Fruit fly (Drosophila melanogaster) whole organism, embryonic: ENCODE data around the gene CG10035.

ENCODE experiments used
- Atf-2 ChIP-seq: fragments of 200-800 bp; sonication (Bioruptor generic); optimal IDR thresholded peaks from 2 replicates; lab custom pipeline; 2016; ENCODE audit warnings: missing biosample characterization, missing genetic modification characterization
- Atf3 ChIP-seq: fragments of 200-800 bp; sonication (Bioruptor generic); optimal IDR thresholded peaks from 3 replicates; lab custom pipeline; 2016; ENCODE audit warnings: missing biosample characterization, missing genetic modification characterization
- Bteb2 ChIP-seq: fragments of 200-800 bp; sonication (Bioruptor generic); optimal IDR thresholded peaks from 2 replicates; lab custom pipeline; 2016; ENCODE audit warnings: missing biosample characterization, missing genetic modification characterization
- CG12659 ChIP-seq: fragments of 200-800 bp; sonication (Bioruptor generic); optimal IDR thresholded peaks from 3 replicates; lab custom pipeline; 2017; ENCODE audit warnings: mild to moderate bottlenecking, missing biosample characterization, missing genetic modification reagents, missing genetic modification characterization
- CG13287 ChIP-seq: fragments of 200-800 bp; sonication (Bioruptor generic); IDR thresholded peaks from 2 replicates; pipeline ENCODE4 v1.3.6; 2022; ENCODE audit warnings: missing biosample characterization, missing genetic modification characterization; ENCODE audit not compliant: partially characterized antibody
- CG16779 ChIP-seq: fragments of 200-800 bp; sonication (Bioruptor generic); IDR thresholded peaks from 2 replicates; pipeline ENCODE4 v1.3.6; 2022; ENCODE audit warnings: missing biosample characterization, missing genetic modification characterization
- CG17829 ChIP-seq: fragments of 200-800 bp; optimal IDR thresholded peaks from 2 replicates; lab custom pipeline; 2019; ENCODE audit warnings: missing biosample characterization, mild to moderate bottlenecking, missing genetic modification characterization, moderate library complexity
- CG18764 ChIP-seq: fragments of 200-800 bp; sonication (Bioruptor generic); optimal IDR thresholded peaks from 3 replicates; lab custom pipeline; 2016; ENCODE audit warnings: missing biosample characterization, missing genetic modification characterization
- CG2120 ChIP-seq: fragments of 200-800 bp; sonication (Bioruptor generic); optimal IDR thresholded peaks from 3 replicates; lab custom pipeline; 2016; ENCODE audit warnings: missing biosample characterization, missing genetic modification characterization
- CG2712 ChIP-seq: fragments of 200-800 bp; optimal IDR thresholded peaks from 3 replicates; lab custom pipeline; 2019; ENCODE audit warnings: missing biosample characterization, mild to moderate bottlenecking, missing genetic modification characterization, moderate library complexity
- CG3407 ChIP-seq: fragments of 200-800 bp; sonication (Bioruptor generic); optimal IDR thresholded peaks from 2 replicates; lab custom pipeline; 2018; ENCODE audit warnings: missing biosample characterization, mild to moderate bottlenecking, missing genetic modification characterization
- CG34224 ChIP-seq: fragments of 200-800 bp; sonication (Bioruptor generic); IDR thresholded peaks from 3 replicates; pipeline ENCODE4 v1.3.6; 2022; ENCODE audit warnings: missing biosample characterization, missing genetic modification characterization; ENCODE audit not compliant: partially characterized antibody
- CG3995 ChIP-seq: fragments of 200-800 bp; sonication (Bioruptor generic); optimal IDR thresholded peaks from 3 replicates; lab custom pipeline; 2016; ENCODE audit warnings: missing biosample characterization, missing genetic modification characterization
- CG4282 ChIP-seq: fragments of 200-800 bp; sonication (Bioruptor generic); optimal IDR thresholded peaks from 2 replicates; lab custom pipeline; 2016; ENCODE audit warnings: missing biosample characterization, missing genetic modification characterization
- CG4707 ChIP-seq: fragments of 200-800 bp; sonication (Bioruptor generic); optimal IDR thresholded peaks from 2 replicates; lab custom pipeline; 2018; ENCODE audit warnings: missing biosample characterization, mild to moderate bottlenecking, missing genetic modification characterization, moderate library complexity
- CG7745 ChIP-seq: fragments of 200-800 bp; sonication (Bioruptor generic); optimal IDR thresholded peaks from 2 replicates; lab custom pipeline; 2018; ENCODE audit warnings: missing biosample characterization, mild to moderate bottlenecking, missing genetic modification characterization, moderate library complexity
- CG9932 ChIP-seq: fragments of 200-800 bp; sonication (Bioruptor generic); IDR thresholded peaks from 2 replicates; pipeline ENCODE4 v1.3.6; 2022; ENCODE audit warnings: missing biosample characterization, missing genetic modification characterization
- CTCF ChIP-seq: fragments of 200-800 bp; sonication (Bioruptor generic); optimal IDR thresholded peaks from 2 replicates; lab custom pipeline; 2017; ENCODE audit warnings: missing biosample characterization, mild to moderate bottlenecking, missing genetic modification characterization, moderate library complexity
- Dbx ChIP-seq: fragments of 200-800 bp; sonication (Bioruptor generic); IDR thresholded peaks from 3 replicates; pipeline ENCODE4 v1.3.6; 2022; ENCODE audit warnings: missing biosample characterization, missing genetic modification characterization
- Dp ChIP-seq: fragments of 200-800 bp; sonication (Bioruptor generic); optimal IDR thresholded peaks from 2 replicates; lab custom pipeline; 2018; ENCODE audit warnings: missing biosample characterization, mild to moderate bottlenecking, missing genetic modification characterization, moderate library complexity
- HHEX ChIP-seq: fragments of 200-800 bp; sonication (Bioruptor generic); optimal IDR thresholded peaks from 3 replicates; lab custom pipeline; 2017; ENCODE audit warnings: missing biosample characterization, mild to moderate bottlenecking, missing genetic modification characterization, missing genetic modification reagents
- HLH4C ChIP-seq: fragments of 200-800 bp; sonication (Bioruptor generic); IDR thresholded peaks from 3 replicates; pipeline ENCODE4 v1.3.6; 2022; ENCODE audit warnings: missing biosample characterization, missing genetic modification characterization; ENCODE audit not compliant: partially characterized antibody
- HLHmδ ChIP-seq: fragments of 200-800 bp; sonication (Bioruptor generic); optimal IDR thresholded peaks from 2 replicates; lab custom pipeline; 2018; ENCODE audit warnings: missing biosample characterization, mild to moderate bottlenecking, missing genetic modification characterization, moderate library complexity
- Hr51 ChIP-seq, 2 experiments: fragments of 200-800 bp; sonication (Bioruptor generic); optimal IDR thresholded peaks; 2 replicates in 1 of 2; 3 replicates in 1 of 2; lab custom pipeline; 2016 to 2018; ENCODE audit warnings: missing biosample characterization in 2 of 2, missing genetic modification characterization in 2 of 2, mild to moderate bottlenecking in 1 of 2, moderate library complexity in 1 of 2
- Myb ChIP-seq: fragments of 200-800 bp; sonication (Bioruptor generic); optimal IDR thresholded peaks from 2 replicates; lab custom pipeline; 2016; ENCODE audit warnings: missing biosample characterization, missing genetic modification characterization
- Neu2 ChIP-seq: fragments of 200-800 bp; sonication (Bioruptor generic); optimal IDR thresholded peaks from 3 replicates; lab custom pipeline; 2016; ENCODE audit warnings: missing biosample characterization, missing genetic modification characterization, borderline replicate concordance
- Side ChIP-seq: fragments of 200-800 bp; sonication (Bioruptor generic); optimal IDR thresholded peaks from 2 replicates; lab custom pipeline; 2016; ENCODE audit warnings: missing biosample characterization, missing genetic modification characterization
- Sry-β ChIP-seq: fragments of 200-800 bp; sonication (Bioruptor generic); optimal IDR thresholded peaks from 2 replicates; lab custom pipeline; 2018; ENCODE audit warnings: missing biosample characterization, mild to moderate bottlenecking, missing genetic modification characterization, moderate library complexity
- Trl ChIP-seq, 3 experiments: fragments of >200 bp in 2 of 3; fragments of 200-800 bp in 1 of 3; sonication (Bioruptor generic) in 1 of 3; optimal IDR thresholded peaks; 2 replicates in 1 of 3; 3 replicates in 2 of 3; lab custom pipeline; 2016 to 2017; ENCODE audit warnings: missing biosample characterization in 1 of 3, missing genetic modification characterization in 1 of 3
- YL-1 ChIP-seq: fragments of 200-800 bp; sonication (Bioruptor generic); optimal IDR thresholded peaks from 3 replicates; lab custom pipeline; 2017; ENCODE audit warnings: missing biosample characterization, mild to moderate bottlenecking, missing genetic modification characterization
- ase ChIP-seq: fragments of 200-800 bp; sonication (Bioruptor generic); IDR thresholded peaks from 3 replicates; pipeline ENCODE4 v1.3.6; 2022; ENCODE audit warnings: missing biosample characterization, missing genetic modification characterization
- bbx ChIP-seq: fragments of 200-800 bp; sonication (Bioruptor generic); IDR thresholded peaks from 2 replicates; pipeline ENCODE4 v1.3.6; 2022; ENCODE audit warnings: missing biosample characterization, missing genetic modification characterization; ENCODE audit not compliant: partially characterized antibody
- bsh ChIP-seq, 2 experiments: fragments of 200-800 bp; sonication (Bioruptor generic); optimal IDR thresholded peaks; 2 replicates each; lab custom pipeline; 2017 to 2018; ENCODE audit warnings: mild to moderate bottlenecking in 2 of 2, missing biosample characterization in 2 of 2, missing genetic modification characterization in 2 of 2, moderate library complexity in 1 of 2
- btn ChIP-seq: fragments of 200-800 bp; sonication (Bioruptor generic); optimal IDR thresholded peaks from 2 replicates; lab custom pipeline; 2016; ENCODE audit warnings: missing biosample characterization, missing genetic modification characterization
- cato ChIP-seq: fragments of 200-800 bp; sonication (Bioruptor generic); optimal IDR thresholded peaks from 2 replicates; lab custom pipeline; 2016; ENCODE audit warnings: missing biosample characterization, missing genetic modification characterization, borderline replicate concordance
- ci ChIP-seq: fragments of 200-800 bp; sonication (Bioruptor generic); IDR thresholded peaks from 3 replicates; pipeline ENCODE4 v1.3.6; 2022; ENCODE audit warnings: missing biosample characterization, missing genetic modification characterization
- croc ChIP-seq: fragments of 200-800 bp; sonication (Bioruptor generic); conservative IDR thresholded peaks from 3 replicates; pipeline ENCODE4 v1.3.6; 2022; ENCODE audit warnings: missing biosample characterization, missing genetic modification characterization
- fru ChIP-seq: fragments of >200 bp; optimal IDR thresholded peaks from 2 replicates; lab custom pipeline; 2017
- gcm2 ChIP-seq: fragments of 200-800 bp; sonication (Bioruptor generic); optimal IDR thresholded peaks from 2 replicates; lab custom pipeline; 2016; ENCODE audit warnings: missing biosample characterization, missing genetic modification characterization
- hkb ChIP-seq, 2 experiments: fragments of 200-800 bp in 1 of 2; fragments of >200 bp in 1 of 2; sonication (Bioruptor generic) in 1 of 2; IDR thresholded peaks in 1 of 2; optimal IDR thresholded peaks in 1 of 2; 2 replicates each; pipeline versions ENCODE4 v1.3.6 to Lab custom; 2017 to 2022; ENCODE audit warnings: missing biosample characterization in 1 of 2, missing genetic modification characterization in 1 of 2
- kah ChIP-seq: fragments of 200-800 bp; sonication (Bioruptor generic); optimal IDR thresholded peaks from 2 replicates; lab custom pipeline; 2018; ENCODE audit warnings: missing biosample characterization, mild to moderate bottlenecking, missing genetic modification characterization
- kay ChIP-seq: fragments of 200-800 bp; sonication (Bioruptor generic); optimal IDR thresholded peaks from 2 replicates; lab custom pipeline; 2016; ENCODE audit warnings: missing biosample characterization, missing genetic modification characterization
- lbe ChIP-seq: fragments of 200-800 bp; sonication (Bioruptor generic); optimal IDR thresholded peaks from 2 replicates; lab custom pipeline; 2016; ENCODE audit warnings: missing biosample characterization, mild to moderate bottlenecking, missing genetic modification characterization
- maf-S ChIP-seq: fragments of 200-800 bp; sonication (Bioruptor generic); optimal IDR thresholded peaks from 2 replicates; lab custom pipeline; 2016; ENCODE audit warnings: missing biosample characterization, missing genetic modification characterization
- otp ChIP-seq: fragments of 200-800 bp; sonication (Bioruptor generic); IDR thresholded peaks from 3 replicates; pipeline ENCODE4, ENCODE4 v1.3.6; 2022; ENCODE audit warnings: missing biosample characterization, missing genetic modification characterization
- salm ChIP-seq: fragments of 200-800 bp; sonication (Bioruptor generic); optimal IDR thresholded peaks from 2 replicates; lab custom pipeline; 2018; ENCODE audit warnings: missing biosample characterization, mild to moderate bottlenecking, missing genetic modification characterization
- sim ChIP-seq: fragments of 200-800 bp; sonication (Bioruptor generic); IDR thresholded peaks from 2 replicates; pipeline ENCODE4 v1.3.6; 2022; ENCODE audit warnings: missing biosample characterization, missing genetic modification characterization
- sug ChIP-seq: fragments of 200-800 bp; optimal IDR thresholded peaks from 2 replicates; lab custom pipeline; 2019; ENCODE audit warnings: missing biosample characterization, mild to moderate bottlenecking, missing genetic modification characterization, moderate library complexity
- tin ChIP-seq: fragments of 200-800 bp; sonication (Bioruptor generic); optimal IDR thresholded peaks from 3 replicates; lab custom pipeline; 2016; ENCODE audit warnings: missing biosample characterization, missing genetic modification characterization
- zen ChIP-seq: fragments of 200-800 bp; sonication (Bioruptor generic); optimal IDR thresholded peaks from 3 replicates; lab custom pipeline; 2018; ENCODE audit warnings: missing biosample characterization, mild to moderate bottlenecking, missing genetic modification characterization, moderate library complexity

The CG10035 gene

DNA sequence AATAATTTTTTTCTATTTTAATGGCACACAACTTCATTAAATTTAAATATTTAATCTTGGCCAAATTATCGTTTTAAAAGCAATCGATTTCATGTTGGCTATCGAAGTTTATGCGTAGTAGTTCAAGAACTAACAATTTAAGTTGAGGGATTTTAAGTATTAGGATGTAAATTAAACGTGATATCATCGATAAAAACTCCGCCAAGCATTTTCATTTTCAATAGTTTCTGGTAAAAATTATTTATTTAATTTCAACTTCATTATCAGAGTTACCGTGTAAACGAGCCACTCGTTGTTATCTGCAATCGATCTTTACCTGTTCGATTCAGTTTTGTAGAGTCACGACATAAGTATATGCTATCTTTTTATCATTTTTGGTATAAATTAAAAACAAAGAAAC is 20.4 kb upstream of the CG10035 start (continued):
- TF ChIP-seq bsh (GFP tag; optimal IDR thresholded peaks at IDR 0.05; lab: Kevin White, UChicago), result peak; percentile 79 to 99
- TF ChIP-seq salm (tag; lab: Kevin White, UChicago), result peak; percentile 98
- TF ChIP-seq ci (GFP tag; lab: Robert Waterston, UW), result peak; percentile 99
- no peak for TF ChIP-seq bbx (GFP tag; lab: Robert Waterston, UW)
- TF ChIP-seq Atf3, result peak; percentile 92
- TF ChIP-seq kay (GFP tag; lab: Kevin White, UChicago), result peak; percentile 89
- peak; percentile 97 for TF ChIP-seq CG12659
- TF ChIP-seq CG3407 (GFP tag; lab: Kevin White, UChicago), result peak; percentile 95
- no peak for TF ChIP-seq Trl (optimal IDR thresholded peaks at IDR 0.05; lab: Kevin White, UChicago)
- TF ChIP-seq Trl (GFP tag; optimal IDR thresholded peaks at IDR 0.05; lab: Kevin White, UChicago), result peak; percentile 95
- TF ChIP-seq CTCF (GFP tag; lab: Kevin White, UChicago), result peak; percentile 70
- peak; percentile 94 for TF ChIP-seq CG18764 (GFP tag; lab: Kevin White, UChicago)
- TF ChIP-seq lbe (GFP tag; lab: Kevin White, UChicago), result peak; percentile 97
- TF ChIP-seq Hr51 (GFP tag; optimal IDR thresholded peaks at IDR 0.05; lab: Kevin White, UChicago), result peak; percentile 92 to 99
- peak; percentile 98 for TF ChIP-seq HHEX (GFP tag; lab: Kevin White, UChicago)
- TF ChIP-seq CG34224 (GFP tag; lab: Robert Waterston, UW), result peak; percentile 55; the same call in 1 of the 3 replicates
- peak; percentile 95 for TF ChIP-seq otp (GFP tag; lab: Robert Waterston, UW)
- TF ChIP-seq fru (lab: Kevin White, UChicago), result no peak
- TF ChIP-seq Sry-β (GFP tag; lab: Kevin White, UChicago), result peak; percentile 74
- peak; percentile 94 for TF ChIP-seq CG4707
- TF ChIP-seq CG7745 (tag; lab: Kevin White, UChicago), result peak; percentile 92
- peak; percentile 100 for TF ChIP-seq zen (tag; lab: Kevin White, UChicago)
- TF ChIP-seq btn, result peak; percentile 98
- no peak; the same call in 1 of the 2 replicates for TF ChIP-seq CG9932 (GFP tag; lab: Robert Waterston, UW)
- peak; percentile 86 for TF ChIP-seq Neu2 (GFP tag; lab: Kevin White, UChicago)
- TF ChIP-seq YL-1 (GFP tag; lab: Kevin White, UChicago), result peak; percentile 91
- peak; percentile 96 for TF ChIP-seq Bteb2
- TF ChIP-seq cato, result peak; percentile 94
- peak; percentile 94 for TF ChIP-seq maf-S
- peak; percentile 90 for TF ChIP-seq Atf-2 (GFP tag; lab: Kevin White, UChicago)
- TF ChIP-seq hkb (optimal IDR thresholded peaks at IDR 0.05; lab: Kevin White, UChicago), result no peak
- TF ChIP-seq hkb (GFP tag; IDR thresholded peaks at IDR 0.05; lab: Robert Waterston, UW), result peak; percentile 99
- peak; percentile 91 for TF ChIP-seq croc (GFP tag; lab: Robert Waterston, UW)
- TF ChIP-seq HLHmδ (GFP tag; lab: Kevin White, UChicago), result no peak
- TF ChIP-seq sim (GFP tag; lab: Robert Waterston, UW), result peak; percentile 98
- peak; percentile 97 for TF ChIP-seq sug (tag; lab: Kevin White, UChicago)
- TF ChIP-seq HLH4C (GFP tag; lab: Robert Waterston, UW), result 0 out of 3 replicates have a peak, but pooled peaks have one; percentile 40
- TF ChIP-seq gcm2, result peak; percentile 92
- peak; percentile 76 for TF ChIP-seq CG4282 (GFP tag; lab: Kevin White, UChicago)
- peak; percentile 89 for TF ChIP-seq CG3995 (GFP tag; lab: Kevin White, UChicago)
- peak; percentile 70 for TF ChIP-seq Myb (GFP tag; lab: Kevin White, UChicago)
- TF ChIP-seq CG13287 (GFP tag; lab: Robert Waterston, UW), result peak; percentile 71; the same call in 1 of the 2 replicates
- peak; percentile 100 for TF ChIP-seq tin
- TF ChIP-seq kah (GFP tag; lab: Kevin White, UChicago), result peak; percentile 97
- peak; percentile 99 for TF ChIP-seq CG17829 (tag; lab: Kevin White, UChicago)
- TF ChIP-seq Dbx, result peak; percentile 99
- peak; percentile 92 for TF ChIP-seq Side
- TF ChIP-seq Dp (GFP tag; lab: Kevin White, UChicago), result peak; percentile 47
- peak; percentile 92 for TF ChIP-seq CG16779 (GFP tag; lab: Robert Waterston, UW)
- TF ChIP-seq CG2712, result peak; percentile 99
- TF ChIP-seq CG2120, result peak; percentile 95
- TF ChIP-seq ase (GFP tag; lab: Robert Waterston, UW), result peak; percentile 94
